Worm (Caenorhabditis elegans) whole organism, L3 larva: ENCODE measurements around the gene C55A6.6.
"Not testable (repeated sequence)": the region's sequence is repeated elsewhere in the genome, so short reads cannot be mapped to it uniquely, and the experiment has no call there.

Experiments used
- R02D3.7 ChIP-seq: fragments of 150-350 bp; optimal IDR thresholded peaks from 2 replicates; lab custom pipeline; 2014; ENCODE audit warnings: missing biosample characterization, missing genetic modification characterization
- ZK546.5 ChIP-seq: sonication (generic microtip); optimal IDR thresholded peaks from 2 replicates; lab custom pipeline; 2017; ENCODE audit warnings: missing biosample characterization, missing genetic modification characterization
- aly-2 ChIP-seq: fragments of 150-350 bp; optimal IDR thresholded peaks from 2 replicates; lab custom pipeline; 2014; ENCODE audit warnings: missing biosample characterization, missing genetic modification characterization
- ceh-16 ChIP-seq: sonication (generic microtip); optimal IDR thresholded peaks from 2 replicates; lab custom pipeline; 2017; ENCODE audit warnings: missing biosample characterization, missing genetic modification characterization
- ceh-28 ChIP-seq: fragments of 150-350 bp; optimal IDR thresholded peaks from 2 replicates; lab custom pipeline; 2014; ENCODE audit warnings: missing biosample characterization, missing genetic modification reagents, missing genetic modification characterization
- ceh-9 ChIP-seq: sonication (generic microtip); optimal IDR thresholded peaks from 2 replicates; lab custom pipeline; 2018; ENCODE audit warnings: missing biosample characterization, missing genetic modification characterization
- daf-12 ChIP-seq: fragments of 150-350 bp; optimal IDR thresholded peaks from 2 replicates; lab custom pipeline; 2014; ENCODE audit warnings: missing biosample characterization, missing genetic modification reagents, missing genetic modification characterization
- egl-27 ChIP-seq: sonication (generic microtip); optimal IDR thresholded peaks from 4 replicates; lab custom pipeline; 2017; ENCODE audit warnings: missing biosample characterization, missing genetic modification reagents, missing genetic modification characterization
- egl-5 ChIP-seq: fragments of 150-350 bp; optimal IDR thresholded peaks from 2 replicates; lab custom pipeline; 2017; ENCODE audit warnings: missing biosample characterization, missing genetic modification reagents, missing genetic modification characterization, inconsistent platforms
- elt-1 ChIP-seq: fragments of 150-350 bp; optimal IDR thresholded peaks from 2 replicates; lab custom pipeline; 2014; ENCODE audit warnings: missing biosample characterization, missing genetic modification characterization
- fkh-10 ChIP-seq: sonication (generic microtip); optimal IDR thresholded peaks from 2 replicates; lab custom pipeline; 2017; ENCODE audit warnings: missing biosample characterization, missing genetic modification reagents, missing genetic modification characterization
- fos-1 ChIP-seq: fragments of 150-350 bp; optimal IDR thresholded peaks from 2 replicates; lab custom pipeline; 2014; ENCODE audit warnings: missing biosample characterization, missing genetic modification characterization
- hmg-11 ChIP-seq: sonication (generic microtip); optimal IDR thresholded peaks from 2 replicates; lab custom pipeline; 2016; ENCODE audit warnings: missing genetic modification characterization, missing compliant biosample characterization
- jun-1 ChIP-seq: fragments of 150-350 bp; optimal IDR thresholded peaks from 2 replicates; lab custom pipeline; 2014; ENCODE audit warnings: missing biosample characterization, missing genetic modification reagents, missing genetic modification characterization
- lin-15B ChIP-seq: fragments of 150-350 bp; optimal IDR thresholded peaks from 2 replicates; lab custom pipeline; 2014; ENCODE audit warnings: missing biosample characterization, missing genetic modification characterization
- lin-39 ChIP-seq: fragments of 150-350 bp; optimal IDR thresholded peaks from 2 replicates; lab custom pipeline; 2018; ENCODE audit warnings: missing biosample characterization, missing genetic modification reagents, missing genetic modification characterization
- nhr-11 ChIP-seq: fragments of 150-350 bp; optimal IDR thresholded peaks from 2 replicates; lab custom pipeline; 2014; ENCODE audit warnings: missing biosample characterization, missing genetic modification characterization
- nhr-12 ChIP-seq: fragments of 150-350 bp; optimal IDR thresholded peaks from 2 replicates; lab custom pipeline; 2014; ENCODE audit warnings: missing biosample characterization, missing genetic modification characterization
- nhr-23 ChIP-seq: fragments of 150-350 bp; optimal IDR thresholded peaks from 2 replicates; lab custom pipeline; 2014; ENCODE audit warnings: missing biosample characterization, missing genetic modification reagents, missing genetic modification characterization
- nhr-67 ChIP-seq: fragments of 150-350 bp; optimal IDR thresholded peaks from 2 replicates; lab custom pipeline; 2014; ENCODE audit warnings: missing biosample characterization, missing genetic modification characterization
- nhr-76 ChIP-seq: fragments of 150-350 bp; sonication (generic microtip); optimal IDR thresholded peaks from 5 replicates; lab custom pipeline; 2014; ENCODE audit warnings: missing biosample characterization, missing genetic modification characterization
- sea-2 ChIP-seq: fragments of 150-350 bp; sonication (generic microtip); optimal IDR thresholded peaks from 4 replicates; lab custom pipeline; 2014; ENCODE audit warnings: missing biosample characterization, missing genetic modification reagents, missing genetic modification characterization
- snpc-4 ChIP-seq: fragments of 150-350 bp; optimal IDR thresholded peaks from 2 replicates; lab custom pipeline; 2014; ENCODE audit warnings: missing biosample characterization, missing genetic modification characterization
- unc-39 ChIP-seq: sonication (generic microtip); optimal IDR thresholded peaks from 4 replicates; lab custom pipeline; 2017; ENCODE audit warnings: missing biosample characterization, missing genetic modification characterization
- unc-62 ChIP-seq: fragments of 150-350 bp; sonication (generic microtip); optimal IDR thresholded peaks from 4 replicates; lab custom pipeline; 2014; ENCODE audit warnings: missing biosample characterization, missing genetic modification reagents, missing genetic modification characterization
- zag-1 ChIP-seq: fragments of 150-350 bp; optimal IDR thresholded peaks from 2 replicates; lab custom pipeline; 2014; ENCODE audit warnings: missing biosample characterization, missing genetic modification characterization
- ztf-11 ChIP-seq: fragments of 150-350 bp; optimal IDR thresholded peaks from 2 replicates; lab custom pipeline; 2014; ENCODE audit warnings: missing biosample characterization, missing genetic modification characterization
- ztf-4 ChIP-seq: fragments of 150-350 bp; optimal IDR thresholded peaks from 2 replicates; lab custom pipeline; 2014; ENCODE audit warnings: missing biosample characterization, missing genetic modification characterization

The C55A6.6 gene

ce11 chrV:11484404-11484803 lies 30.1 kb downstream of the C55A6.6 start:
- TF ChIP-seq fos-1 (tag; lab: Kevin White, UChicago) (no peak), ZK546.5 (tag; lab: Kevin White, UChicago) (no peak), fkh-10 (GFP tag; lab: Kevin White, UChicago) (no peak), unc-39 (no peak), nhr-12 (tag; lab: Kevin White, UChicago) (no peak), ceh-16 (tag; lab: Kevin White, UChicago) (no peak), ztf-11 (tag; lab: Kevin White, UChicago) (no peak), egl-5 (no peak), nhr-23 (tag; lab: Kevin White, UChicago) (no peak)
- TF ChIP-seq, all 47 proteins: peak for 0

DNA sequence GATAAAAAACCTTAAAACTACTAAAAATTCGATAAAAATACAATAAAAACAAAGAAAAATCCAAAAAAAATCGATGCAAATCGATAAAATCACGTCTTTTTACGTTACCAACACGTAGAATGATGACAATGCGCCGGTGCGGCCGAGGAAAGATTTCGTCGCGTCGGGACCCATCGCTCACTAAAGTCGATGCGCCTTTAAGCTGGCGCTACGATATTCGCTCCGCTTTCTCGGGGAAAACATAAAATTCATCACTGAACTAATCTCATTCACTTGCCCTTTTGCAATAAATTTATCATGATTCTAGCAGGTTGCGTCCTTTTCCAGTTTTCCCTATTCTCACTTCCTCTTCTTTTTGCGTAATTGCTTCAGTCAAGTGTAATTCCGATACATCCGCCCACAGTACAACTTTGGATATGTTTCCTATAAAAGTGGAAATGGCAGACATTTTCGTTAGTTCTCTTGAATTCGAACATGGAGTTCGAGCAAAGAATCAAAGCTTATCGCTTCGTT lies 30.9 kb downstream of the C55A6.6 start, which contains the start of gene col-157:
Gene col-157 (plus strand): TSS at position 463 of the 513 bp plus-strand sequence.
- not testable (repeated sequence) for TF ChIP-seq hmg-11, zag-1, ztf-11 (tag; lab: Kevin White, UChicago)

DNA sequence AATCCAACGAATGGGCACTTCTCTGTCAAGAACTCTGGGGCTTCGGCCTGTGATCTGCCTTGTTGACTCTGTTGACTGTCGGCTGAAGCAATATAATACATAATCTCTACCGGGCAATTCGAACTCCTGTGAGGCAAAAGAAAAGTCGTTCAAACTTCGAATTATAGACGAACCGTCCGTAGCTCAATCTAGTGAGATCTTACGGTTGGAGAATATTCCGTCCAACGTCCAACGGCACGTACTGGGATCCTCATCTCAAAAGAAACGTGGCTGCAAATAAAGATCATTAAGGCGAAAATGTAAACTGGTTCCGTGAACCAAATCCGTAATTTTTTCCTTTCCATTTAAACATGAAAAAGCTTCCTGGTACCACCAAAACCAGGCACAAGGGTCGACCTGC lies 33.8 kb downstream of the C55A6.6 start, which contains the start of gene T11F9.14:
Gene T11F9.14 (minus strand): TSS at position 101 of the 400 bp plus-strand sequence.
- not testable (repeated sequence) for TF ChIP-seq lin-15B (tag; lab: Kevin White, UChicago); ZK546.5 (tag; lab: Kevin White, UChicago); sea-2 (GFP tag; lab: Kevin White, UChicago)

DNA sequence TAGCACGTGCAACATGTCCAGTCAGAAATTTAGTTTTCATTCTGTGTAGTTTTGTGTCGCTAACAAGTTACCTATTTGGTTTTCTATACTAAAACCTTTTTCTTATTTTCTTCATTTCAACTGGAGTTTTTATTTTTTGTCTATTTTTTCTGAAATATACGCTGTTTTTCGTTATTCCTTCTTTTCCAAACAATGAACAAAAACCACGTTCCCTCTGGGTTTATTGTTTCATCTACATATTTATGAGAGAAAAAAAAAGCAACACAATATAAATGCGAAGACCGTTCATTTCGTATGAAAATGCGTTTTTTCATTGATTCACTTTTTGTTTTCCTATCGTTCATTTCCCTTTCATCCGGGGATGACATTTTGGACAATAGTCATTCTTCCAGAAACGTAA lies 35.1 kb downstream of the C55A6.6 start, which contains the start of gene T11F9.22:
Gene T11F9.22 (plus strand): TSS at position 301 of the 400 bp plus-strand sequence.
- TF ChIP-seq elt-1 (tag; lab: Kevin White, UChicago) (no peak), nhr-67 (tag; lab: Kevin White, UChicago) (no peak), daf-12 (no peak), fos-1 (tag; lab: Kevin White, UChicago) (no peak), ZK546.5 (tag; lab: Kevin White, UChicago) (no peak), sea-2 (GFP tag; lab: Kevin White, UChicago) (no peak), R02D3.7 (no peak), lin-39 (tag; lab: Kevin White, UChicago) (no peak)

DNA sequence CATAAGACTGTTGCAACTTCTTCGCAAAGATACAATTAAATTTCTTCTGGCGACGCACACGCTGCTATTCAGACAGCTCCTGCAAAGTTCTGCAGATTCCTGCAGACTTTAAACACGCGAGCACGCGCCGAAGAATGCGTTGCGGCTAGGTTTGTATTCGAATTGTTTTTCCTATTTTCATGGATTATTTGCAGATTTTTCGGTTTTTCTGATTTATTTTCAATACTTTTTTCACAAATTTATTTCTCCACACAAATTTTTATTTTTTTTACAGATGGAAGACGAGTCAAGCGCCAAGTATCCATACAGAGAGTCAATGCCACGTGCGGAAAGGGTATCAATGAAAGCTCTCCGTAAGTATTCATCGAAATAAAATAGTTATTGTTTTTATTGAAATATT lies 38.9 kb downstream of the C55A6.6 start, which contains the start of gene T11F9.7:
Gene T11F9.7 (plus strand): TSS at position 301 of the 400 bp plus-strand sequence.
- TF ChIP-seq fos-1 (tag; lab: Kevin White, UChicago); egl-27; ztf-4 (tag; lab: Kevin White, UChicago): not testable (repeated sequence)

- no peak for TF ChIP-seq ztf-11 (tag; lab: Kevin White, UChicago)
- TF ChIP-seq jun-1 (tag; lab: Kevin White, UChicago) = no peak
- no peak for TF ChIP-seq ceh-9 (tag; lab: Kevin White, UChicago)
- no peak for TF ChIP-seq ceh-28
- TF ChIP-seq lin-39 (tag; lab: Kevin White, UChicago) = no peak
Measured at ce11 chrV:11474399-11474798, 40.1 kb downstream of the C55A6.6 start, which contains the start of gene nas-22. Gene nas-22 (plus strand): TSS chrV:11474699.

DNA sequence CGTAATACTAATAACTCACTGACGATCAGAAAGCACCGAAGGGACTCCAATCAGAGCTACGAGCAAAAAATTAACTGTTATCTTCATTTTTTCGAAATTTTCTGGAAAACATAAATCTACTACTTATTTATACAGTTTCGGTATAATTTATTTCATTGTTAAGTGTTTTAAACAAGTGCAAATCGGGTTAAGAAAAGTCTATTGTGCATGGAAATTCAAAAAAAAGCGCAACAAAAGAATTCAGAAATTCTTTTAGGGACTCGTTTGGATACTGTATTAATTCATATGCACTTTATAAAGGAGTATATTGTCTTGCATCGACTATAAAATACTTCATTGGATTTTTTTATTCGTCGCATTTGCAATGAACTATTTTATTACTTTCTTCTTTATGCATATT lies 42.3 kb downstream of the C55A6.6 start, which contains the start of the genes nas-20 and nas-21:
Gene nas-20 (minus strand): TSS at position 101 of the 400 bp plus-strand sequence.
Gene nas-21 (plus strand): TSS at position 356 of the 400 bp plus-strand sequence.
- TF ChIP-seq unc-62 (GFP tag; lab: Kevin White, UChicago) (no peak), jun-1 (tag; lab: Kevin White, UChicago) (no peak), ztf-11 (tag; lab: Kevin White, UChicago) (no peak), aly-2 (tag; lab: Kevin White, UChicago) (no peak), snpc-4 (tag; lab: Kevin White, UChicago) (no peak), nhr-76 (tag; lab: Kevin White, UChicago) (no peak), nhr-11 (no peak)
